Worm (Caenorhabditis elegans): ENCODE measurements around the gene srx-60.

srx-60 gene

ce11 chrV:7432441-7433146 lies 31.9 kb downstream of the srx-60 start (continued):
- TF ChIP-seq dox-1 (GFP tag; IDR thresholded peaks at IDR 0.05), result peak; percentile 65
- TF ChIP-seq chd-7 (tag; optimal IDR thresholded peaks at IDR 0.05), result peak; percentile 82
- TF ChIP-seq ama-1 (optimal IDR thresholded peaks at IDR 0.05), result peak; percentile 88
- TF ChIP-seq ama-1 (GFP tag; optimal IDR thresholded peaks at IDR 0.05), result no peak
- no peak for TF ChIP-seq lir-1 (GFP tag; conservative IDR thresholded peaks at IDR 0.05)
- TF ChIP-seq lsl-1 (GFP tag; optimal IDR thresholded peaks at IDR 0.05), result no peak
- no peak for TF ChIP-seq snpc-3.4 (tag; optimal IDR thresholded peaks at IDR 0.05)
- TF ChIP-seq K11D2.4 (GFP tag; IDR thresholded peaks at IDR 0.05), result no peak; the same call in 1 of the 2 replicates
- peak; percentile 21 for TF ChIP-seq ceh-79 (tag; optimal IDR thresholded peaks at IDR 0.05)
- TF ChIP-seq ekl-4 (GFP tag; IDR thresholded peaks at IDR 0.05), result 0 out of 2 replicates have a peak, but pooled peaks have one; percentile 8
- no peak for TF ChIP-seq T26A5.8 (tag; optimal IDR thresholded peaks at IDR 0.05)
- TF ChIP-seq gei-17 (GFP tag; optimal IDR thresholded peaks at IDR 0.05), result no peak
- no peak for TF ChIP-seq aptf-3 (GFP tag; IDR thresholded peaks at IDR 0.05)
- TF ChIP-seq F39B2.1 (GFP tag; IDR thresholded peaks at IDR 0.05), result no peak
- no peak for TF ChIP-seq B0019.2 (GFP tag; conservative IDR thresholded peaks at IDR 0.05)
- TF ChIP-seq T07F8.4 (tag; optimal IDR thresholded peaks at IDR 0.05), result no peak
- TF ChIP-seq snpc-1.1 (tag; optimal IDR thresholded peaks at IDR 0.05; ENCODE audit: insufficient read depth), result no peak
- no peak for TF ChIP-seq efl-1 (GFP tag; optimal IDR thresholded peaks at IDR 0.05)
- peak; percentile 17 for TF ChIP-seq ZK185.1 (tag; optimal IDR thresholded peaks at IDR 0.05; ENCODE audit: poor library complexity, severe bottlenecking)
- no peak for TF ChIP-seq bed-2 (GFP tag; IDR thresholded peaks at IDR 0.05)
- TF ChIP-seq lin-35 (GFP tag; optimal IDR thresholded peaks at IDR 0.05), result peak in 1 of 3 experiments; percentile 29
- no peak; the same call in 1 of the 2 replicates for TF ChIP-seq lin-26 (GFP tag; IDR thresholded peaks at IDR 0.05)
- no peak for TF ChIP-seq madf-8 (GFP tag; conservative IDR thresholded peaks at IDR 0.05)
- no peak for TF ChIP-seq unc-130 (GFP tag; optimal IDR thresholded peaks at IDR 0.05)
- TF ChIP-seq mcd-1 (GFP tag; IDR thresholded peaks at IDR 0.05), result no peak
- TF ChIP-seq sea-2 (GFP tag; IDR thresholded peaks at IDR 0.05), result no peak
- TF ChIP-seq B0336.3 (GFP tag; IDR thresholded peaks at IDR 0.05), result peak; percentile 67
- peak; percentile 82 for TF ChIP-seq madf-10 (tag; optimal IDR thresholded peaks at IDR 0.05)
- TF ChIP-seq nhr-120 (GFP tag; IDR thresholded peaks at IDR 0.05), result no peak
- TF ChIP-seq C06A6.2 (GFP tag; conservative IDR thresholded peaks at IDR 0.05), result peak; percentile 59
- peak; percentile 96 for TF ChIP-seq F52B5.7 (tag; optimal IDR thresholded peaks at IDR 0.05)
- no peak for TF ChIP-seq lin-40 (tag; optimal IDR thresholded peaks at IDR 0.05)
- no peak for TF ChIP-seq hlh-12 (tag; optimal IDR thresholded peaks at IDR 0.05)
- no peak for TF ChIP-seq snpc-4 (GFP tag; optimal IDR thresholded peaks at IDR 0.05)
- TF ChIP-seq snpc-4 (tag; optimal IDR thresholded peaks at IDR 0.05), result no peak
- peak; percentile 18; the same call in 1 of the 2 replicates for TF ChIP-seq hmg-1.2 (GFP tag; IDR thresholded peaks at IDR 0.05)
- no peak for TF ChIP-seq ccch-3 (GFP tag; optimal IDR thresholded peaks at IDR 0.05)
- TF ChIP-seq attf-3 (GFP tag; conservative IDR thresholded peaks at IDR 0.05), result no peak
- TF ChIP-seq nhr-179 (tag; optimal IDR thresholded peaks at IDR 0.05), result no peak
- TF ChIP-seq tbx-9 (tag; optimal IDR thresholded peaks at IDR 0.05; ENCODE audit: borderline replicate concordance), result peak; percentile 81
- peak; percentile 65 for TF ChIP-seq zim-3 (tag; optimal IDR thresholded peaks at IDR 0.05)
- no peak for TF ChIP-seq F55B11.4 (tag; optimal IDR thresholded peaks at IDR 0.05; ENCODE audit: borderline replicate concordance, insufficient read depth)
- TF ChIP-seq F10E7.11 (tag; optimal IDR thresholded peaks at IDR 0.05), result no peak
- TF ChIP-seq rec-8 (tag; optimal IDR thresholded peaks at IDR 0.05), result no peak
- TF ChIP-seq ets-4 (GFP tag; optimal IDR thresholded peaks at IDR 0.05), result peak; percentile 63
- no peak for TF ChIP-seq mes-4 (tag; optimal IDR thresholded peaks at IDR 0.05)
- TF ChIP-seq nhr-80 (tag; optimal IDR thresholded peaks at IDR 0.05), result peak; percentile 58
- TF ChIP-seq ztf-25 (GFP tag; IDR thresholded peaks at IDR 0.05), result no peak

Data from whole organism, young adult.